Fruit fly (Drosophila melanogaster) whole organism, embryonic: Measurements from ENCODE around the gene CG9920.

Experiments used
- Abd-B ChIP-seq: fragments of 200-800 bp; sonication (Bioruptor generic); optimal IDR thresholded peaks from 2 replicates; lab custom pipeline; 2018; ENCODE audit warnings: missing biosample characterization, mild to moderate bottlenecking, missing genetic modification characterization, moderate library complexity
- BEAF-32 ChIP-seq: fragments of 200-800 bp; sonication (Bioruptor generic); optimal IDR thresholded peaks from 3 replicates; lab custom pipeline; 2017; ENCODE audit warnings: missing biosample characterization, missing genetic modification characterization, mild to moderate bottlenecking, moderate library complexity, missing genetic modification reagents
- Bdp1 ChIP-seq: fragments of 200-800 bp; sonication (Bioruptor generic); optimal IDR thresholded peaks from 3 replicates; lab custom pipeline; 2016; ENCODE audit warnings: missing biosample characterization, missing genetic modification characterization
- Blimp-1 ChIP-seq: fragments of 200-800 bp; sonication (Bioruptor generic); optimal IDR thresholded peaks from 3 replicates; lab custom pipeline; 2018; ENCODE audit warnings: missing biosample characterization, missing genetic modification characterization, mild to moderate bottlenecking, moderate library complexity, missing genetic modification reagents
- CG12071 ChIP-seq: fragments of 200-800 bp; sonication (Bioruptor generic); optimal IDR thresholded peaks from 3 replicates; lab custom pipeline; 2018; ENCODE audit warnings: missing biosample characterization, mild to moderate bottlenecking, missing genetic modification characterization
- CG12391 ChIP-seq: fragments of 200-800 bp; sonication (Bioruptor generic); optimal IDR thresholded peaks from 3 replicates; lab custom pipeline; 2018; ENCODE audit warnings: missing biosample characterization, mild to moderate bottlenecking, missing genetic modification characterization, moderate library complexity
- CG13296 ChIP-seq: fragments of 200-800 bp; sonication (Bioruptor generic); optimal IDR thresholded peaks from 3 replicates; lab custom pipeline; 2018; ENCODE audit warnings: missing biosample characterization, mild to moderate bottlenecking, missing genetic modification characterization
- CG17186 ChIP-seq: fragments of 200-800 bp; sonication (Bioruptor generic); optimal IDR thresholded peaks from 3 replicates; lab custom pipeline; 2017; ENCODE audit warnings: missing biosample characterization, missing genetic modification reagents, missing genetic modification characterization
- CG3163 ChIP-seq: fragments of 200-800 bp; sonication (Bioruptor generic); optimal IDR thresholded peaks from 3 replicates; lab custom pipeline; 2016; ENCODE audit warnings: missing biosample characterization, missing genetic modification characterization
- CG5180 ChIP-seq: fragments of 200-800 bp; sonication (Bioruptor generic); optimal IDR thresholded peaks from 3 replicates; lab custom pipeline; 2017; ENCODE audit warnings: missing biosample characterization, missing genetic modification characterization, mild to moderate bottlenecking, moderate library complexity, missing genetic modification reagents
- CG5245 ChIP-seq: fragments of 200-800 bp; sonication (Bioruptor generic); optimal IDR thresholded peaks from 3 replicates; lab custom pipeline; 2016; ENCODE audit warnings: missing biosample characterization, missing genetic modification characterization
- CG7357 ChIP-seq: fragments of 200-800 bp; sonication (Bioruptor generic); IDR thresholded peaks from 3 replicates; pipeline ENCODE4 v1.3.6; 2022; ENCODE audit warnings: missing biosample characterization, missing genetic modification characterization
- CG7963 ChIP-seq: fragments of 200-800 bp; sonication (Bioruptor generic); IDR thresholded peaks from 3 replicates; pipeline ENCODE4 v1.3.6; 2022; ENCODE audit warnings: missing biosample characterization, missing genetic modification characterization; ENCODE audit not compliant: partially characterized antibody
- CrebB ChIP-seq: fragments of 200-800 bp; sonication (Bioruptor generic); optimal IDR thresholded peaks from 3 replicates; lab custom pipeline; 2018; ENCODE audit warnings: missing biosample characterization, mild to moderate bottlenecking, missing genetic modification characterization
- Deaf1 ChIP-seq: fragments of 200-800 bp; optimal IDR thresholded peaks from 3 replicates; lab custom pipeline; 2019; ENCODE audit warnings: missing biosample characterization, mild to moderate bottlenecking, missing genetic modification characterization, moderate library complexity
- Dip3 ChIP-seq: fragments of 200-800 bp; sonication (Bioruptor generic); optimal IDR thresholded peaks from 3 replicates; lab custom pipeline; 2016; ENCODE audit warnings: missing biosample characterization, missing genetic modification characterization
- Elba2 ChIP-seq: fragments of 200-800 bp; sonication (Bioruptor generic); optimal IDR thresholded peaks from 3 replicates; lab custom pipeline; 2016; ENCODE audit warnings: missing biosample characterization, missing genetic modification characterization
- HHEX ChIP-seq: fragments of 200-800 bp; sonication (Bioruptor generic); optimal IDR thresholded peaks from 3 replicates; lab custom pipeline; 2017; ENCODE audit warnings: missing biosample characterization, mild to moderate bottlenecking, missing genetic modification characterization, missing genetic modification reagents
- HLH54F ChIP-seq: fragments of 200-800 bp; sonication (Bioruptor generic); optimal IDR thresholded peaks from 3 replicates; lab custom pipeline; 2016; ENCODE audit warnings: missing biosample characterization, missing genetic modification characterization
- Hand ChIP-seq: fragments of 200-800 bp; sonication (Bioruptor generic); optimal IDR thresholded peaks from 2 replicates; lab custom pipeline; 2017; ENCODE audit warnings: mild to moderate bottlenecking, missing biosample characterization, missing genetic modification reagents, missing genetic modification characterization
- Hr78 ChIP-seq, 2 experiments: fragments of 200-800 bp in 1 of 2; fragments of >200 bp in 1 of 2; sonication (Bioruptor generic) in 1 of 2; optimal IDR thresholded peaks; 2 replicates each; lab custom pipeline; 2017 to 2019; ENCODE audit warnings: missing biosample characterization in 2 of 2, missing genetic modification characterization in 2 of 2, mild to moderate bottlenecking in 1 of 2, moderate library complexity in 1 of 2
- Med ChIP-seq: fragments of 200-800 bp; sonication (Bioruptor generic); peaks from one replicate; lab custom pipeline; 2016; ENCODE audit warnings: missing biosample characterization, missing genetic modification characterization, mild to moderate bottlenecking, inconsistent platforms, moderate library complexity
- Ssrp ChIP-seq: fragments of 200-800 bp; sonication (Bioruptor generic); optimal IDR thresholded peaks from 2 replicates; lab custom pipeline; 2018; ENCODE audit warnings: missing biosample characterization, mild to moderate bottlenecking, missing genetic modification characterization, moderate library complexity
- ci ChIP-seq: fragments of 200-800 bp; sonication (Bioruptor generic); IDR thresholded peaks from 3 replicates; pipeline ENCODE4 v1.3.6; 2022; ENCODE audit warnings: missing biosample characterization, missing genetic modification characterization
- crp ChIP-seq, 2 experiments: fragments of 200-800 bp; sonication (Bioruptor generic); optimal IDR thresholded peaks; 2 replicates in 1 of 2; 3 replicates in 1 of 2; lab custom pipeline; 2017; ENCODE audit warnings: missing biosample characterization in 2 of 2, missing genetic modification characterization in 2 of 2, mild to moderate bottlenecking in 1 of 2, moderate library complexity in 1 of 2
- cwo ChIP-seq: fragments of 200-800 bp; sonication (Bioruptor generic); optimal IDR thresholded peaks from 3 replicates; lab custom pipeline; 2017; ENCODE audit warnings: missing biosample characterization, missing genetic modification characterization, mild to moderate bottlenecking, moderate library complexity, missing genetic modification reagents
- eve ChIP-seq, 2 experiments: fragments of >200 bp; optimal IDR thresholded peaks; 2 replicates each; lab custom pipeline; 2017; ENCODE audit warnings: missing biosample characterization in 2 of 2, missing genetic modification characterization in 2 of 2
- gro ChIP-seq: fragments of 200-800 bp; sonication (Bioruptor generic); optimal IDR thresholded peaks from 2 replicates; lab custom pipeline; 2016; ENCODE audit warnings: missing biosample characterization, missing genetic modification characterization
- her ChIP-seq: fragments of 200-800 bp; sonication (Bioruptor generic); optimal IDR thresholded peaks from 2 replicates; lab custom pipeline; 2016; ENCODE audit warnings: missing biosample characterization, missing genetic modification characterization
- insv ChIP-seq, 2 experiments: fragments of 200-800 bp; sonication (Bioruptor generic); optimal IDR thresholded peaks; 3 replicates each; lab custom pipeline; 2016 to 2018; ENCODE audit warnings: missing biosample characterization in 2 of 2, missing genetic modification characterization in 2 of 2
- kah ChIP-seq: fragments of 200-800 bp; sonication (Bioruptor generic); optimal IDR thresholded peaks from 2 replicates; lab custom pipeline; 2018; ENCODE audit warnings: missing biosample characterization, mild to moderate bottlenecking, missing genetic modification characterization
- ken ChIP-seq: fragments of 200-800 bp; sonication (Bioruptor generic); IDR thresholded peaks from 3 replicates; pipeline ENCODE4 v1.3.6; 2022; ENCODE audit warnings: missing biosample characterization, missing genetic modification characterization
- klu ChIP-seq: fragments of 200-800 bp; sonication (Bioruptor generic); IDR thresholded peaks from 2 replicates; pipeline ENCODE4 v1.3.6; 2022; ENCODE audit warnings: missing biosample characterization, missing genetic modification characterization
- mirr ChIP-seq: fragments of 200-800 bp; sonication (Bioruptor generic); optimal IDR thresholded peaks from 3 replicates; lab custom pipeline; 2018; ENCODE audit warnings: missing biosample characterization, mild to moderate bottlenecking, missing genetic modification characterization
- row ChIP-seq: fragments of 200-800 bp; sonication (Bioruptor generic); IDR thresholded peaks from 3 replicates; pipeline ENCODE4 v1.3.6; 2022; ENCODE audit warnings: missing biosample characterization, missing genetic modification characterization
- run ChIP-seq: fragments of 200-800 bp; sonication (Bioruptor generic); optimal IDR thresholded peaks from 3 replicates; lab custom pipeline; 2018; ENCODE audit warnings: missing biosample characterization, mild to moderate bottlenecking, missing genetic modification characterization
- shn ChIP-seq: fragments of 200-800 bp; sonication (Bioruptor generic); optimal IDR thresholded peaks from 3 replicates; lab custom pipeline; 2016; ENCODE audit warnings: missing biosample characterization, missing genetic modification characterization
- sr ChIP-seq: fragments of 200-800 bp; sonication (Bioruptor generic); IDR thresholded peaks from 3 replicates; pipeline ENCODE4 v1.3.6; 2022; ENCODE audit warnings: missing biosample characterization, missing genetic modification characterization
- usp ChIP-seq: fragments of >200 bp; optimal IDR thresholded peaks from 2 replicates; lab custom pipeline; 2017; ENCODE audit warnings: missing biosample characterization, missing genetic modification characterization
- zen ChIP-seq: fragments of 200-800 bp; sonication (Bioruptor generic); optimal IDR thresholded peaks from 3 replicates; lab custom pipeline; 2018; ENCODE audit warnings: missing biosample characterization, mild to moderate bottlenecking, missing genetic modification characterization, moderate library complexity
- zf30C ChIP-seq: fragments of 200-800 bp; sonication (Bioruptor generic); optimal IDR thresholded peaks from 3 replicates; lab custom pipeline; 2018; ENCODE audit warnings: missing biosample characterization, mild to moderate bottlenecking, missing genetic modification characterization

CG9920 gene

dm6 chr3R:14064158-14064969, 33.5 kb downstream of the CG9920 start (continued):
- TF ChIP-seq mirr (GFP tag; lab: Kevin White, UChicago), result peak; percentile 44
- no peak for TF ChIP-seq CG13296
- no peak for TF ChIP-seq HLH54F
- TF ChIP-seq Bdp1 (GFP tag; lab: Kevin White, UChicago), result no peak
- TF ChIP-seq sr (GFP tag; lab: Robert Waterston, UW), result no peak
- peak; percentile 96 for TF ChIP-seq Deaf1 (tag; lab: Kevin White, UChicago)
- no peak for TF ChIP-seq Hand
- TF ChIP-seq eve (GFP tag; optimal IDR thresholded peaks at IDR 0.05; lab: Kevin White, UChicago), result no peak
- no peak for TF ChIP-seq insv (GFP tag; optimal IDR thresholded peaks at IDR 0.05; lab: Kevin White, UChicago)
- TF ChIP-seq klu (GFP tag; lab: Robert Waterston, UW), result no peak
- TF ChIP-seq usp (GFP tag; lab: Kevin White, UChicago), result no peak
- TF ChIP-seq row (GFP tag; lab: Robert Waterston, UW), result 0 out of 3 replicates have a peak, but pooled peaks have one; percentile 32
- TF ChIP-seq ci, result 0 out of 3 replicates have a peak, but pooled peaks have one; percentile 19
- TF ChIP-seq Ssrp, result no peak
- peak; percentile 34 for TF ChIP-seq zen (tag; lab: Kevin White, UChicago)
- TF ChIP-seq CG12391 (tag; lab: Kevin White, UChicago), result no peak
- TF ChIP-seq crp (GFP tag; optimal IDR thresholded peaks at IDR 0.05; lab: Kevin White, UChicago), result no peak
- no peak for TF ChIP-seq CG7963
- peak; percentile 29 for TF ChIP-seq CG5180
- peak; percentile 28 for TF ChIP-seq Blimp-1 (GFP tag; lab: Kevin White, UChicago)
- TF ChIP-seq BEAF-32 (GFP tag; lab: Kevin White, UChicago), result no peak
- TF ChIP-seq CG17186 (GFP tag; lab: Kevin White, UChicago), result no peak
- TF ChIP-seq CG3163, result peak; percentile 75
- TF ChIP-seq CG7357 (GFP tag; lab: Robert Waterston, UW), result no peak
- TF ChIP-seq shn, result no peak
- TF ChIP-seq ken (GFP tag; lab: Robert Waterston, UW), result no peak
- no peak for TF ChIP-seq her (GFP tag; lab: Kevin White, UChicago)
- TF ChIP-seq Med (GFP tag; lab: Kevin White, UChicago), result peak; percentile 49
- TF ChIP-seq Elba2 (GFP tag; lab: Kevin White, UChicago), result no peak
- TF ChIP-seq Dip3, result no peak
- peak; percentile 4 for TF ChIP-seq CG12071 (GFP tag; lab: Kevin White, UChicago)
- no peak for TF ChIP-seq HHEX
- TF ChIP-seq kah (GFP tag; lab: Kevin White, UChicago), result peak; percentile 6
- TF ChIP-seq zf30C (GFP tag; lab: Kevin White, UChicago), result peak; percentile 27
- TF ChIP-seq Abd-B (GFP tag; lab: Kevin White, UChicago), result no peak
- TF ChIP-seq gro (GFP tag; lab: Kevin White, UChicago), result peak; percentile 41
- no peak for TF ChIP-seq CG5245 (GFP tag; lab: Kevin White, UChicago)
- peak; percentile 0 for TF ChIP-seq run (tag; lab: Kevin White, UChicago)
- no peak for TF ChIP-seq Hr78 (GFP tag; optimal IDR thresholded peaks at IDR 0.05; lab: Kevin White, UChicago)
- TF ChIP-seq cwo (GFP tag; lab: Kevin White, UChicago), result peak; percentile 20
- TF ChIP-seq CrebB (tag; lab: Kevin White, UChicago), result no peak
